Fruit fly (Drosophila melanogaster): ENCODE data around the gene scrt.

Gene scrt

DNA sequence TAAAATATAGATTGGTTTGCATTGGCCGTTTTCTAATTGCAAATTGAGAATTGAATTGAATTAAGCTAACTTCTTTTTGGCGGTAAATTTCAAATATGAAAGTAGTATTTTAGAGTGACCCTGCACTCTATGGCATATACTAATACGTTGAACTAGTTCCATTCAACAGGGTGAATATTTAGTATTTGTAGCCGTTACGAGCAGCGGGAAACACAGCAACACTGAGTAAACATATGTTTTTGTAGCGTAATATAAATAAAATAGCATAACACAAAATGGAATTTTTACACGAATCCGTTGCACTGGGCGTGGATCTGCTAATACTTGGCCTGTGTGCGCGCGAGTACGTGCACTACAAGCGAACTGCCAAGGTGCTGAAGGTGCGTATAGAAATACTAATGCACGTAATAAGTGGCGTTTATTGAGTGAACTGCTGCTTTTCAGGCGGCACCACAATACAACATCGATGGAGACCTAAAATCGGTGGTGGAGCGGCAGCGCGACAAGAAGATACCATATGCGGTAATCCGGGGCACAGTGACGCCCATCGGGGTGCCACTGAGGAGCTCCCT is 37.6 kb downstream of the scrt start, which contains the start of gene Mul1:
Mul1 (plus strand) TSS at position 198 of the 572 bp plus-strand sequence.
- peak; percentile 50 for TF ChIP-seq CG17801 (GFP tag; optimal IDR thresholded peaks at IDR 0.05; ENCODE audit: partially characterized antibody)

DNA sequence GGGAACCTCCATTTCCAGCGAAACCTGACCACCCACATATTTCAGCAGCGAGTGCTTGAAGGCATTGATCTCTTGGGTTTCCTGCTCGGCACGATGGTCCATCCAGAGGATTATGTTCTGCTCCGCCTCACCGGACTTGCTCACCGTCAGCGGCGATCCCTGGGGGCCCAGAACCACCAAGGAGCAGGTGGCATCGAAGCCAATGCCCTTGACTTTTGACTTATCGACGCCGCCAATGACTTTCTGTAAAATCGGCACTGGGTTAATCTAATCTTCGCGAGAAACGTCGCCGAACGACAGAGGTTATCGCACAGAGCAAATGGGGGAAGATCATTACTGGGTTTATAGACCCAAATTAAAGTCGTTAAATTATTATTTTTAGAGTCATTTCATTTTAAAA is 40.8 kb downstream of the scrt start:
- TF ChIP-seq CG17801 (GFP tag; optimal IDR thresholded peaks at IDR 0.05; ENCODE audit: partially characterized antibody), result no peak

DNA sequence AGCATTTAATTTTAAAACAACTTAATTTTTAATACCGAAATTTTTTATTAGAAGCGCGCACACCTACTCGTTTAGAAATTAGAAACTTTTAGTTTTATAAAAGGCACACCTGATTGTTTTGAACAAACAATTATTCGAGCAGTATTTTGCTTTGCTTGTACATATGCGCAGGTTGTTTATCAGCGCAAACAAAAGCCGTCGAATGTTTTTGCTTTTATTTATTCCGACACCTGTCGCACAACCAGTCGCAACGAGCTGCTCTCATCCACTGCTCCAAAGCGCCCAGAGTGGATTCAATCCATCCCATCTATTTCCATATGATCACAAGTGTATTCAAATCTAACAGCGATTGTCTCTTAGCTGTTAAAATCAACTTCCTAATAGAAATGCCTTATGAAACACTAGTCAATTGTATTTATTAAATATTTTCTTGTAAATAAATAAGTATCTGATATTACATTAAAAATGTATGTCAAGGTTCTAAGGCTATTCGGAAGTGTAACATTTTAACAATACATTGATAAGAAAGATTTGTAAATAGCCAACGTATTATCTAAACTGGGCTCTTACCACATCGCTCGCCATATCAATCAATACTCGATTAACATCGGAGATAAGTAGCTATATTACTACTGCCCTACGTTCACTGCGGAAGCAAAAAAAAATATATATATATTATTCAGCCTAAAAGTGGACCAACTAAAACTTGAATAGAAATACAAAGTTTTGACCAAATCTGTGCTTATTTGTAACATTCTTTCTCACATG is 42.2 kb downstream of the scrt start, which contains the start of gene CG11594:
CG11594 (minus strand) TSS at position 274 of the 768 bp plus-strand sequence.
- no peak for TF ChIP-seq CG17801 (GFP tag; optimal IDR thresholded peaks at IDR 0.05; ENCODE audit: partially characterized antibody)

DNA sequence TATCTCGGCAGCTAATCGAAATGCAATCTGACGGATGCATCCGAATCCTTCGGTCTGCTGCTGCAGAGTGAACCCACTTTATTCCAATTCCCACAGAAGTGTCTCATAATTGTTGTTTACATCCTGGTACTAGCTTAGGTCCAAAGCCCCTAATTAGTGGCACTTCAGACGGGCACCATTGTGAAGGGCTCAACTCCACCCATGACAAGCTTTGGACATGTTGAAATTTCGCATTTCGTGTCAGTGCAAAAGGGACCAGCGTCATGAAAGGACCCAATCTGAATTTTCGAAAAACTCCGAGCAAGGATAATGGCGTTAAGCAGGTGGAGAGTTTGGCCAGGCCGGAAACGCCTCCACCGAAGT is 42.8 kb downstream of the scrt start, which contains the start of gene Gr64a:
Gr64a (plus strand) TSS at position 264 of the 363 bp plus-strand sequence.
- no peak for TF ChIP-seq CG17801 (GFP tag; optimal IDR thresholded peaks at IDR 0.05; ENCODE audit: partially characterized antibody)

DNA sequence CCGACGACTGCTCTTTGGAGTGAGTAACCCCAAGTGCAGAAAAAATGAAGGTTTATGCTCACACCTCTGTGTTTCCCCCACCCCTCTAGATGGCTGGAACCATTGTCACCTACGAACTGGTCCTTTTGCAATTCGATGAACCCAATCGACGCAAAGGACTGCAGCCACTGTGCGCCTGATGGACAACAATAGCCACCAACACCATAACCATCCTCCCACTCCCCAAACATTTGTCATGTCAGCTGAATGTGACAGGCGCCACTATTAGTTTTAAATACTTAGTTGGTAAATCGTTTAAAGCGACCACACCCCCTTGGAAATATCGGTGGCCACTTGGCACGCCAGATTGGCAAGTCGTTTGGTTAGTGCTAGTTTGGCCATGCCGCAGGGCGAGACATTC is 44.6 kb downstream of the scrt start, which contains the start of the genes Gr64b and Gr64c:
Gr64b (plus strand) TSS at position 301 of the 400 bp plus-strand sequence.
Gr64c (plus strand) TSS at position 301 of the 400 bp plus-strand sequence.
- TF ChIP-seq CG17801 (GFP tag; optimal IDR thresholded peaks at IDR 0.05; ENCODE audit: partially characterized antibody), result no peak

DNA sequence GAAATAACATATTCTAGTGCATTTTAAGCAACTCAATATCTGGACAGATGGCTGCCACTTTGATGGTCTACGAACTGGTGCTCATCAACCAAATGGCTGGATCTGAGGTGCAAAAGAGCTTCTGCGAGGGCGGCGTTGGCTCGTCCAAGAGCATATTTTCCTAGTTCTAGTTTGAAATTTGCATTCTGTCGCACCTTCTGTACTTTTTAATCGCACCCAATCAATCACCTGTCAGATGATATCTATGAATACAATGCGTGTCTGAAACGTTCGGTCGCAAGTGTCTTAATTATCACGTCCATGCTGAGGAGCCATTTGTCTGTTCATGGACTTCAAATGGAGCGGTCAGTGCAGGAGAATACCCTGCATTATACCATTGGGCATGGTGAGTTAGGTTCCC is 48.1 kb downstream of the scrt start, which contains the start of the genes Gr64d and Gr64e:
Gr64d (plus strand) TSS at position 301 of the 400 bp plus-strand sequence.
Gr64e (plus strand) TSS at position 380 of the 400 bp plus-strand sequence.
- no peak for TF ChIP-seq CG17801 (GFP tag; optimal IDR thresholded peaks at IDR 0.05; ENCODE audit: partially characterized antibody)

DNA sequence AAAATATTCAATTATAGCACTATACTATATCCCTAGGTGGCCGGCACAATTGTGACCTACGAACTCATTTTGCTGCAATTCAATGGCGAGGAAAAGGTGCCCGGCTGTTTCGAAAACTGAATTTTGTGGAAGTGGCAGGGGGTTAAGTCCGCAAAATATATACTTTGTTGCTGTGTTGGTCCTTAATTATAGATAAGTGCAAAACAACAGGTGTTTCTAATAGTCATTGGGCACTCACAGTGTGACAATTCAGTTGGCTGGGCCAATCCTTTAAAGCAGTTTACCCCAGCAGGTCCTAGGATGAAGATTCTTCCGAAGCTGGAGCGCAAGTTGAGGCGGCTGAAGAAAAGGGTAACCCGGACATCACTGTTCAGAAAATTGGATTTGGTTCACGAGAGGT is 51.8 kb downstream of the scrt start, which contains the start of gene Gr64f:
Gr64f (plus strand) TSS at position 301 of the 400 bp plus-strand sequence.
- TF ChIP-seq CG17801 (GFP tag; optimal IDR thresholded peaks at IDR 0.05; ENCODE audit: partially characterized antibody), result no peak

DNA sequence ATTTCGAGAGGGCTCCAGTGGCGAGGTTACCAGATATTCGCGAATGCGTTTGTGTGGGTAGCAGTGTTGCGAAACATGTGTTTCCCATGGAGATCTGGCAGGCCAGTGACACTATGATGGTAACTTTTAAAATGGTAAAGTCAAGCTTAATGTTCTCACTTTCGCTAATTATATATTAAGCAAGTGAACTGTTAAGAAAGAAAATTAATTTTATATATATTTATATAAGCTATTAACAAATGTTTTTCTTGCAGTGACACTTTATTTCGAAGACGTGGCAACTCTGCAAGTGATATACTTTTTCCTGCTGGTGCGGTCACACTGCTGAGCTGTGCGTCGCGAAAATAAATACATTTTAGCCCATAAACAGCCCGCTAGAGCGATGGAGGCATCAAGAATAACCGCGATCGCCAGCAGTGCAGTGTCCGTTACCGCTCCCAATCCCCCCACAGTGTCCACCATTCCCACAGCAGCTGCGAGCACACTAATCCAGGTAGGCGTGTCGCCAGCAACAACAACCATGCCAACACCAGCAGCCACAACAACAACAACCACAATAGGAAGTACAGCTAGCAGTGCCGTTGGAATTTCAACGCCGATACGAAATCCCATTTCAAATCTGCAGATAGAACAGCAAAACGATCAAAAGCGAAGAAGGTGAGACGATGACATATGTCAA is 56.7 kb downstream of the scrt start, which contains the start of the genes CG11593 and Rcd5:
CG11593 (minus strand) TSS at position 236 of the 679 bp plus-strand sequence.
Rcd5 (plus strand) TSS at position 283 of the 679 bp plus-strand sequence.
- TF ChIP-seq CG17801 (GFP tag; optimal IDR thresholded peaks at IDR 0.05; ENCODE audit: partially characterized antibody), result peak; percentile 23
